Fruit fly (Drosophila melanogaster): ENCODE data around the gene dmt.

The dmt gene

DNA sequence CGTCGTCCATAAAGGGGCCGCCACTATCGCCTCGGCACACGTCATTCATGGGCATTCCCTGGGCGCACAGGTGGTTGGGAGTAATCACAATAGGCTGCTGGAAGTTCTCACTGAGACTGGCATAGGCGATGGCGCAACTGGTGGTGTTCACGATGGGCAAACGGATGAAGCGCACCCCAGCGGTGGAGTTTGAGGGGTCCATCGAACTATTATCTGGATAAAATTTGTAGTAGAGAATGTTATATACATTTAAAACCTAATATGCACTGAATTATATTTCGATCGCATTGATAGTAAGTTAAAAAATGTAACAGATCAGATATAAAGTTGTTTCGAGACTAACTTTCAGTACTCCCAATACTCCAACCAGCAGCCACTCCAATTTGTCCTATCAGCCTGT is 32.3 kb downstream of the dmt start, which contains the start of gene CG31415:
Gene CG31415, plus strand, starts transcription at position 301 of the 400 bp plus-strand sequence.
- TF ChIP-seq sens (GFP tag) (peak; percentile 62), Med (GFP tag) (peak; percentile 22), crp (GFP tag; optimal IDR thresholded peaks at IDR 0.05) (no peak)

DNA sequence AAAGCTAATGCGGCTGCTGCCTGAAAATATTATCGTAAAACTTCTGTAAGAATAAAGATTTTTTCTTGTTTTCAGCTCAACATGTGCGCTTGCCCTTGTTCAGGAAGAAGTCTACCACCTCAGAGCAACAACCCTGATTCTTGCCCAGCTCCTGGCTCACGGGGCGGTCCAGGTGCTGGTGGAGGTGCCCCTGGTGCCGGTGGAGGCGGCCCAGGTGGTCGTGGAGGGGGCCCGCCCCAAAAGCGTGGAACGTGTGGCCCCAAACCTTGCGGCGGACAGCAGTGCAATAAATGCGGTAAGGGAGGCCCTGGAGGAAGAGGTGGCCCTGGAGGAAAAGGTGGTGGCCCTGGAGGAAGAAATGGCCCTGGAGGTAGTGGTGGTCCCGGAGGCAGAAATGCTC is 33.1 kb downstream of the dmt start:
- TF ChIP-seq CG34422 (GFP tag; IDR thresholded peaks at IDR 0.05), result 0 out of 3 replicates have a peak, but pooled peaks have one; percentile 33
- peak; percentile 55 for TF ChIP-seq Ets65A (GFP tag)
- TF ChIP-seq CG32772 (GFP tag; IDR thresholded peaks at IDR 0.05), result no peak

DNA sequence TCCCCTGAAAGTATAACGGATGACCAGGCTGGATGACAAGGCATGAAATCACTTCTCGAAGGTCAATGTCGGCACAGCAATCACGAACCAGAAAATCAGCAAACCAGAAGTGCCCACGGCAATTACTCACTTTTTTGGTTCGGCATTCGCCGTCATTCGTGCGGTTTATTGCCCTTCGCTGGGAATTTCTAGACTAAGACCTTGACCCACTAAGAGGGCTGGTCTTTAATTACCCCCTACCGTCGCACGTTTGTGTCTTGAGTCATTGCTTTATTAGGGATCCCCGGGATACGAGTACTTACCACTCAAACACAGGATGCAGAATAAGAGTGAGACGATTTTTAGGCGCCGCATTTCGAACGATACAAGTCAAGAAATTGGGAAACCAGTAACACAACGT is 34.5 kb downstream of the dmt start:
- TF ChIP-seq Taf1 (GFP tag; IDR thresholded peaks at IDR 0.05) (no peak), sd (tag; optimal IDR thresholded peaks at IDR 0.05) (peak; percentile 1), CG7928 (GFP tag; optimal IDR thresholded peaks at IDR 0.05) (no peak), cad (GFP tag; optimal IDR thresholded peaks at IDR 0.05) (peak; percentile 53), Opbp (GFP tag; IDR thresholded peaks at IDR 0.05; ENCODE audit: partially characterized antibody) (no peak), crp (GFP tag; optimal IDR thresholded peaks at IDR 0.05) (no peak), Hr51 (GFP tag; optimal IDR thresholded peaks at IDR 0.05) (no peak), CG11085 (GFP tag; IDR thresholded peaks at IDR 0.05) (no peak), chinmo (GFP tag; IDR thresholded peaks at IDR 0.05; ENCODE audit: partially characterized antibody) (0 out of 4 replicates have a peak, but pooled peaks have one; percentile 5), ash1 (GFP tag; optimal IDR thresholded peaks at IDR 0.05) (no peak), gcm2 (GFP tag; optimal IDR thresholded peaks at IDR 0.05) (no peak), CG15601 (tag; optimal IDR thresholded peaks at IDR 0.05) (no peak), Nf-YC (tag; optimal IDR thresholded peaks at IDR 0.05) (no peak), tap (tag; optimal IDR thresholded peaks at IDR 0.05) (no peak), vfl (GFP tag; optimal IDR thresholded peaks at IDR 0.05) (no peak), croc (GFP tag; conservative IDR thresholded peaks at IDR 0.05) (no peak), esg (GFP tag; conservative IDR thresholded peaks at IDR 0.05) (no peak), Xrp1 (GFP tag; IDR thresholded peaks at IDR 0.05) (no peak), psq (GFP tag; optimal IDR thresholded peaks at IDR 0.05) (no peak), Hand (GFP tag; optimal IDR thresholded peaks at IDR 0.05) (no peak), CG4404 (GFP tag; IDR thresholded peaks at IDR 0.05) (no peak), pfk (GFP tag; optimal IDR thresholded peaks at IDR 0.05) (no peak), CG13424 (tag; optimal IDR thresholded peaks at IDR 0.05) (no peak), CG11247 (GFP tag; IDR thresholded peaks at IDR 0.05) (no peak)

DNA sequence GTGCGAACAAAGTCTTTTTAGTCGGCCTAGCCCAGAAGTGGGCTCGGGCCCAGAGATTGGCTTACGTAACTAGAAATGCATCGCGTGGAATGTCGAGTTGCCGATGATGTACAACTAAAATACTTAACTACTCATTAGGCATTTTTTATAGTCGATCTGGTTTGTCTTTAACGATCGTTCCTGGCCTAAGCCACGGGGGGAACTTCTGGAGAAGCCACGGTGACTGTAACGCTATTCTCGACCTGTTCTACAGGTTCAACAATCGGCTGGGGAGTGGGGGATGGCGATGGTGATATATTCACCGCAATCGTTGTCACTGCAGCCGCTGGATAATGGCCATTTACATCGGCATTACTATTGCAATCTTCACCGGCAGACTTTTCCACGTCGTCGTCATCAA is 35.3 kb downstream of the dmt start, which contains the start of gene CG34409:
Gene CG34409, minus strand, starts transcription at position 101 of the 400 bp plus-strand sequence.
- no peak for TF ChIP-seq fru (optimal IDR thresholded peaks at IDR 0.05)
- peak in 1 of 2 experiments; percentile 40 for TF ChIP-seq Pdp1 (GFP tag; optimal IDR thresholded peaks at IDR 0.05)
- no peak for TF ChIP-seq seq (GFP tag; IDR thresholded peaks at IDR 0.05)

DNA sequence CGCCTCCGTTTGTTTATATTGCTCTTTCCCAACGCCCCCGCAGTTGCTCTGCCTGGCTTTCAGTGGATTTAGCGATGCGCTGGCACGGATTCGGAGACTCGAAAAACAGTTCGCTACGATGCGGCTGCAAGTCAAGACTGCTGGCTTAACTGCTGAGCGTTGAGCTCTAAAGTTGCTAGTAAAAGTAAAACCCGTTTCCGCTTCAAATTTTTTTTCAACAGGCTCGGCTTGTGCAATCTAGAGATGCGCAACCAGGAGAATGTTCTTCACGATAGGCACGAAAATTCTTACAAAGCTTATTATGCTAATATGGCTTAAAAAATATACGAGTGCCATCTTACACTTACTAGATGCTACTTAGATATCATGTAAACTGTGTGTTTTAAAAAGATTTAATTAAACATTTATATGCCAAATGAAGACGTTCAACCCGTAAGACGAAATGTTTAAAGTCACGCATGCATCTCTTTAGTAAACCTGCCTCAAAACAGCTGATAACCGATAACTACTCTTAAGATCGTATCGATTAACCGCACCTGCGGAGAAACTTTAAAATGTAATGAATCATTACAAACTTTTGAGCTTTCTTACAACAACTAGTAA is 36.4 kb downstream of the dmt start, which contains the start of gene CG12948:
Gene CG12948, minus strand, starts transcription at position 473 of the 603 bp plus-strand sequence.
- TF ChIP-seq CG18619 (GFP tag; optimal IDR thresholded peaks at IDR 0.05), result no peak
- TF ChIP-seq Doc3 (GFP tag; IDR thresholded peaks at IDR 0.05; ENCODE audit: partially characterized antibody), result peak; percentile 98
- TF ChIP-seq Taf1 (GFP tag; IDR thresholded peaks at IDR 0.05), result 0 out of 2 replicates have a peak, but pooled peaks have one; percentile 15
- TF ChIP-seq fd96Cb (tag; optimal IDR thresholded peaks at IDR 0.05), result peak; percentile 3
- TF ChIP-seq CG10543 (GFP tag; optimal IDR thresholded peaks at IDR 0.05), result peak; percentile 62
- no peak for TF ChIP-seq Awh (GFP tag; IDR thresholded peaks at IDR 0.05)
- no peak for TF ChIP-seq dmrt99B (tag; optimal IDR thresholded peaks at IDR 0.05)
- TF ChIP-seq HLH54F (GFP tag; optimal IDR thresholded peaks at IDR 0.05), result peak; percentile 53
- peak; percentile 29 for TF ChIP-seq crc (GFP tag; optimal IDR thresholded peaks at IDR 0.05)
- TF ChIP-seq bsh (GFP tag; optimal IDR thresholded peaks at IDR 0.05), result peak in 1 of 2 experiments; percentile 45
- peak; percentile 9 for TF ChIP-seq CG4854 (GFP tag; optimal IDR thresholded peaks at IDR 0.05)
- peak; percentile 54 for TF ChIP-seq CG3847 (GFP tag; IDR thresholded peaks at IDR 0.05)
- TF ChIP-seq ci (GFP tag; IDR thresholded peaks at IDR 0.05), result peak; percentile 47; the same call in 1 of the 3 replicates
- peak; percentile 7 for TF ChIP-seq Myb (GFP tag; optimal IDR thresholded peaks at IDR 0.05)
